Worm (Caenorhabditis elegans): ENCODE results near the gene srw-107.

srw-107 gene

ce11 chrV:556055-556454, 34.6 kb upstream of the srw-107 start, which contains the start of gene srx-8:
TSS of gene srx-8 (minus strand) at chrV:556155.
- TF ChIP-seq dmd-4 (tag; optimal IDR thresholded peaks at IDR 0.05; ENCODE audit: borderline replicate concordance) (no peak), ceh-45 (GFP tag; IDR thresholded peaks at IDR 0.05) (no peak), pha-2 (tag; optimal IDR thresholded peaks at IDR 0.05) (no peak), K09A11.1 (tag; optimal IDR thresholded peaks at IDR 0.05; ENCODE audit: insufficient read depth) (no peak), C38D4.7 (GFP tag; optimal IDR thresholded peaks at IDR 0.05) (no peak), elt-2 (tag; optimal IDR thresholded peaks at IDR 0.05) (no peak)

ce11 chrV:553067-553466, 31.6 kb upstream of the srw-107 start, which contains the start of gene C14C6.8:
TSS of gene C14C6.8 (minus strand) at chrV:553167.
- TF ChIP-seq madf-2 (tag; optimal IDR thresholded peaks at IDR 0.05) (no peak), C38D4.7 (GFP tag; optimal IDR thresholded peaks at IDR 0.05) (no peak), zip-5 (tag; optimal IDR thresholded peaks at IDR 0.05) (no peak), C08G9.2 (tag; optimal IDR thresholded peaks at IDR 0.05) (no peak), pag-3 (tag; optimal IDR thresholded peaks at IDR 0.05; ENCODE audit: borderline replicate concordance) (no peak), ref-2 (tag; optimal IDR thresholded peaks at IDR 0.05) (no peak), ceh-6 (GFP tag; optimal IDR thresholded peaks at IDR 0.05) (no peak), ets-4 (tag; optimal IDR thresholded peaks at IDR 0.05) (no peak), F13H6.1 (tag; optimal IDR thresholded peaks at IDR 0.05) (no peak), pax-1 (tag; optimal IDR thresholded peaks at IDR 0.05) (no peak), hlh-15 (tag; optimal IDR thresholded peaks at IDR 0.05) (no peak), dve-1 (tag; optimal IDR thresholded peaks at IDR 0.05) (no peak), unc-86 (tag; optimal IDR thresholded peaks at IDR 0.05) (no peak), elt-2 (tag; optimal IDR thresholded peaks at IDR 0.05) (no peak), mec-3 (tag; optimal IDR thresholded peaks at IDR 0.05; ENCODE audit: borderline replicate concordance) (no peak), eyg-1 (tag; optimal IDR thresholded peaks at IDR 0.05) (no peak), ahr-1 (tag; optimal IDR thresholded peaks at IDR 0.05) (no peak), odd-2 (tag; optimal IDR thresholded peaks at IDR 0.05) (no peak), nhr-232 (tag; optimal IDR thresholded peaks at IDR 0.05) (no peak), tbx-7 (tag; optimal IDR thresholded peaks at IDR 0.05) (no peak)

ce11 chrV:552406-552805, 31.0 kb upstream of the srw-107 start:
- TF ChIP-seq F13H6.1 (tag; optimal IDR thresholded peaks at IDR 0.05), result no peak
- no peak for TF ChIP-seq ceh-24 (tag; optimal IDR thresholded peaks at IDR 0.05)
- no peak for TF ChIP-seq rnt-1 (tag; optimal IDR thresholded peaks at IDR 0.05)
- no peak for TF ChIP-seq ceh-34 (tag; optimal IDR thresholded peaks at IDR 0.05)
- TF ChIP-seq nfya-1 (tag; optimal IDR thresholded peaks at IDR 0.05), result no peak
- no peak for TF ChIP-seq unc-3 (GFP tag; conservative IDR thresholded peaks at IDR 0.05)
- TF ChIP-seq unc-3 (tag; optimal IDR thresholded peaks at IDR 0.05), result no peak
- TF ChIP-seq gmeb-2 (tag; optimal IDR thresholded peaks at IDR 0.05), result no peak
- TF ChIP-seq nhr-11 (tag; optimal IDR thresholded peaks at IDR 0.05), result no peak
- no peak for TF ChIP-seq ttx-3 (tag; optimal IDR thresholded peaks at IDR 0.05)
- TF ChIP-seq che-1 (tag; optimal IDR thresholded peaks at IDR 0.05), result no peak
- TF ChIP-seq ref-2 (tag; optimal IDR thresholded peaks at IDR 0.05), result no peak
- no peak for TF ChIP-seq odd-2 (tag; optimal IDR thresholded peaks at IDR 0.05)
- TF ChIP-seq C08G9.2 (tag; optimal IDR thresholded peaks at IDR 0.05), result no peak
- no peak for TF ChIP-seq ceh-9 (tag; optimal IDR thresholded peaks at IDR 0.05)
- TF ChIP-seq pax-1 (tag; optimal IDR thresholded peaks at IDR 0.05), result no peak
- no peak for TF ChIP-seq fkh-10 (GFP tag; optimal IDR thresholded peaks at IDR 0.05)
- no peak for TF ChIP-seq K02D7.2 (tag; optimal IDR thresholded peaks at IDR 0.05)
- TF ChIP-seq ama-1 (optimal IDR thresholded peaks at IDR 0.05), result no peak

- TF ChIP-seq C38D4.7 (GFP tag; optimal IDR thresholded peaks at IDR 0.05) (no peak), che-1 (tag; optimal IDR thresholded peaks at IDR 0.05) (no peak), ceh-34 (tag; optimal IDR thresholded peaks at IDR 0.05) (no peak), T23F11.4 (GFP tag; optimal IDR thresholded peaks at IDR 0.05) (no peak), ceh-2 (tag; optimal IDR thresholded peaks at IDR 0.05) (no peak), tbx-2 (tag; optimal IDR thresholded peaks at IDR 0.05) (no peak), ttx-3 (tag; optimal IDR thresholded peaks at IDR 0.05) (no peak), pqm-1 (tag; optimal IDR thresholded peaks at IDR 0.05) (no peak)
Observed at ce11 chrV:547980-548379, 26.6 kb upstream of the srw-107 start, which contains the start of gene C14C6.6. TSS of gene C14C6.6 (minus strand) at chrV:548080.
